Worm (Caenorhabditis elegans): ENCODE data around the gene ser-6.

The ser-6 gene

ce11 chrIV:2994883-2995282, 35.0 kb downstream of the ser-6 start:
- TF ChIP-seq C38D4.7 (GFP tag; optimal IDR thresholded peaks at IDR 0.05) (no peak), fkh-10 (GFP tag; optimal IDR thresholded peaks at IDR 0.05) (no peak), nhr-232 (tag; optimal IDR thresholded peaks at IDR 0.05) (no peak), elt-4 (tag; optimal IDR thresholded peaks at IDR 0.05) (no peak), che-1 (tag; optimal IDR thresholded peaks at IDR 0.05) (no peak), dve-1 (tag; optimal IDR thresholded peaks at IDR 0.05) (no peak), tbx-2 (tag; optimal IDR thresholded peaks at IDR 0.05) (no peak), ets-4 (tag; optimal IDR thresholded peaks at IDR 0.05) (no peak), elt-2 (tag; optimal IDR thresholded peaks at IDR 0.05) (no peak), hlh-8 (tag; optimal IDR thresholded peaks at IDR 0.05) (no peak), zip-5 (tag; optimal IDR thresholded peaks at IDR 0.05) (no peak), sox-2 (GFP tag; IDR thresholded peaks at IDR 0.05) (no peak), fkh-6 (tag; optimal IDR thresholded peaks at IDR 0.05) (no peak), ceh-2 (tag; optimal IDR thresholded peaks at IDR 0.05) (no peak), ref-2 (tag; optimal IDR thresholded peaks at IDR 0.05) (no peak)

ce11 chrIV:2995372-2995771, 35.5 kb downstream of the ser-6 start, which contains the start of gene Y54G2A.26:
Gene Y54G2A.26, minus strand, starts transcription at chrIV:2995472.
- no peak for TF ChIP-seq dmd-4 (tag; optimal IDR thresholded peaks at IDR 0.05; ENCODE audit: borderline replicate concordance)
- no peak for TF ChIP-seq fkh-6 (tag; optimal IDR thresholded peaks at IDR 0.05)
- TF ChIP-seq elt-4 (tag; optimal IDR thresholded peaks at IDR 0.05): no peak
- TF ChIP-seq ceh-6 (GFP tag; optimal IDR thresholded peaks at IDR 0.05): no peak
- no peak for TF ChIP-seq lin-11 (tag; optimal IDR thresholded peaks at IDR 0.05)
- TF ChIP-seq fkh-10 (GFP tag; optimal IDR thresholded peaks at IDR 0.05): no peak
- TF ChIP-seq pha-4 (tag; optimal IDR thresholded peaks at IDR 0.05): no peak
- TF ChIP-seq ceh-34 (tag; optimal IDR thresholded peaks at IDR 0.05): no peak
- no peak for TF ChIP-seq elt-2 (tag; optimal IDR thresholded peaks at IDR 0.05)
- no peak for TF ChIP-seq unc-55 (GFP tag; optimal IDR thresholded peaks at IDR 0.05)

ce11 chrIV:2997302-2997701, 37.4 kb downstream of the ser-6 start:
- TF ChIP-seq unc-55 (GFP tag; optimal IDR thresholded peaks at IDR 0.05) (peak; percentile 24), ahr-1 (tag; optimal IDR thresholded peaks at IDR 0.05) (no peak), hlh-30 (tag; optimal IDR thresholded peaks at IDR 0.05; ENCODE audit: insufficient read depth) (no peak), zip-5 (tag; optimal IDR thresholded peaks at IDR 0.05) (no peak)

- TF ChIP-seq K09A11.1 (tag; optimal IDR thresholded peaks at IDR 0.05; ENCODE audit: insufficient read depth): no peak
- TF ChIP-seq ceh-19 (GFP tag; optimal IDR thresholded peaks at IDR 0.05): peak; percentile 67
- TF ChIP-seq ceh-14 (tag; optimal IDR thresholded peaks at IDR 0.05): peak; percentile 71
- peak; percentile 54 for TF ChIP-seq ceh-18 (tag; optimal IDR thresholded peaks at IDR 0.05)
- 0 out of 2 replicates have a peak, but pooled peaks have one; percentile 11 for TF ChIP-seq unc-3 (GFP tag; conservative IDR thresholded peaks at IDR 0.05)
- TF ChIP-seq unc-3 (tag; optimal IDR thresholded peaks at IDR 0.05): peak; percentile 43
- peak; percentile 8 for TF ChIP-seq che-1 (tag; optimal IDR thresholded peaks at IDR 0.05)
- TF ChIP-seq unc-86 (tag; optimal IDR thresholded peaks at IDR 0.05): peak; percentile 48
- peak; percentile 47 for TF ChIP-seq hlh-6 (tag; optimal IDR thresholded peaks at IDR 0.05)
- no peak for TF ChIP-seq tbx-7 (tag; optimal IDR thresholded peaks at IDR 0.05)
- peak; percentile 86 for TF ChIP-seq ceh-31 (tag; optimal IDR thresholded peaks at IDR 0.05)
- no peak for TF ChIP-seq elt-4 (tag; optimal IDR thresholded peaks at IDR 0.05)
- TF ChIP-seq ceh-30 (tag; optimal IDR thresholded peaks at IDR 0.05): no peak
- TF ChIP-seq pha-2 (tag; optimal IDR thresholded peaks at IDR 0.05): no peak
- no peak for TF ChIP-seq fkh-10 (GFP tag; optimal IDR thresholded peaks at IDR 0.05)
- peak; percentile 76 for TF ChIP-seq ceh-34 (tag; optimal IDR thresholded peaks at IDR 0.05)
- TF ChIP-seq pros-1 (tag; optimal IDR thresholded peaks at IDR 0.05): peak; percentile 27
- no peak for TF ChIP-seq lim-6 (tag; optimal IDR thresholded peaks at IDR 0.05)
- TF ChIP-seq dve-1 (tag; optimal IDR thresholded peaks at IDR 0.05): no peak
- TF ChIP-seq ceh-2 (tag; optimal IDR thresholded peaks at IDR 0.05): peak; percentile 20
- TF ChIP-seq ztf-16 (tag; optimal IDR thresholded peaks at IDR 0.05): no peak
- peak; percentile 45 for TF ChIP-seq unc-42 (tag; optimal IDR thresholded peaks at IDR 0.05)
- no peak for TF ChIP-seq pag-3 (tag; optimal IDR thresholded peaks at IDR 0.05; ENCODE audit: borderline replicate concordance)
- TF ChIP-seq sox-2 (GFP tag; IDR thresholded peaks at IDR 0.05): no peak
- peak; percentile 57 for TF ChIP-seq ceh-48 (tag; optimal IDR thresholded peaks at IDR 0.05)
- no peak for TF ChIP-seq C38D4.7 (GFP tag; optimal IDR thresholded peaks at IDR 0.05)
- no peak for TF ChIP-seq T23F11.4 (GFP tag; optimal IDR thresholded peaks at IDR 0.05)
- TF ChIP-seq nhr-232 (tag; optimal IDR thresholded peaks at IDR 0.05): no peak
- TF ChIP-seq ceh-6 (GFP tag; optimal IDR thresholded peaks at IDR 0.05): no peak
- no peak for TF ChIP-seq ceh-24 (tag; optimal IDR thresholded peaks at IDR 0.05)
- TF ChIP-seq unc-55 (GFP tag; optimal IDR thresholded peaks at IDR 0.05): no peak
- TF ChIP-seq tbx-2 (tag; optimal IDR thresholded peaks at IDR 0.05): peak; percentile 63
- peak; percentile 36 for TF ChIP-seq ref-2 (tag; optimal IDR thresholded peaks at IDR 0.05)
- TF ChIP-seq hlh-8 (tag; optimal IDR thresholded peaks at IDR 0.05): no peak
- peak; percentile 59 for TF ChIP-seq C08G9.2 (tag; optimal IDR thresholded peaks at IDR 0.05)
Observed at ce11 chrIV:2998597-2999161, 38.8 kb downstream of the ser-6 start.

Data from whole organism, late embryonic.